Worm (Caenorhabditis elegans) whole organism, mixed stage, embryonic: ENCODE measurements around the gene Y51A2A.6.

Experiments
- nhr-12 ChIP-seq: fragments of 150-350 bp; optimal IDR thresholded peaks from 2 replicates; lab custom pipeline; 2014; ENCODE audit warnings: missing biosample characterization, missing genetic modification characterization
- ztf-11 ChIP-seq: fragments of 150-350 bp; optimal IDR thresholded peaks from 2 replicates; lab custom pipeline; 2014; ENCODE audit warnings: missing biosample characterization, missing genetic modification characterization

ce11 chrV:18268744-18269143 is 33.8 kb upstream of the Y51A2A.6 start, which contains the start of gene fbxa-213:
- TF ChIP-seq ztf-11 (tag; lab: Kevin White, UChicago) (no peak), nhr-12 (tag; lab: Kevin White, UChicago) (no peak)
